Worm (Caenorhabditis elegans) whole organism, L4 larva: ENCODE results near the gene K07F5.7.
"Not testable (repeated sequence)": the region's sequence is repeated elsewhere in the genome, so short reads cannot be mapped to it uniquely, and the experiment has no call there.

Experiments
- R02D3.7 ChIP-seq: fragments of 150-350 bp; sonication (generic microtip); optimal IDR thresholded peaks from 3 replicates; lab custom pipeline; 2014; ENCODE audit warnings: missing biosample characterization, missing genetic modification characterization
- Y48G9A.11 ChIP-seq: fragments of 200-800 bp; sonication (Bioruptor generic); IDR thresholded peaks from 2 replicates; pipeline ENCODE4 v1.3.6; 2022; ENCODE audit warnings: missing genetic modification reagents, missing genetic modification characterization, missing compliant biosample characterization
- nhr-6 ChIP-seq: fragments of 150-350 bp; optimal IDR thresholded peaks from 2 replicates; lab custom pipeline; 2014; ENCODE audit warnings: missing biosample characterization, missing genetic modification characterization
- pha-4 ChIP-seq, 2 experiments: fragments of 150-350 bp in 1 of 2; fragments of 200-800 bp in 1 of 2; sonication (Bioruptor generic) in 1 of 2; IDR thresholded peaks in 1 of 2; optimal IDR thresholded peaks in 1 of 2; 2 replicates each; pipeline versions ENCODE4 v1.3.6 to Lab custom; 2014 to 2022; ENCODE audit warnings: missing genetic modification characterization in 2 of 2, missing genetic modification reagents in 2 of 2, missing biosample characterization in 1 of 2, missing compliant biosample characterization in 1 of 2
- pqm-1 ChIP-seq: sonication (generic microtip); optimal IDR thresholded peaks from 2 replicates; lab custom pipeline; 2017; ENCODE audit warnings: missing biosample characterization, missing genetic modification characterization
- ztf-11 ChIP-seq: fragments of 150-350 bp; optimal IDR thresholded peaks from 2 replicates; lab custom pipeline; 2014; ENCODE audit warnings: missing biosample characterization, missing genetic modification characterization

- TF ChIP-seq Y48G9A.11; R02D3.7 (tag; lab: Kevin White, UChicago); pha-4 (GFP tag; IDR thresholded peaks at IDR 0.05; lab: Robert Waterston, UW); pha-4 (tag; optimal IDR thresholded peaks at IDR 0.05; lab: Kevin White, UChicago); pqm-1; ztf-11 (tag; lab: Kevin White, UChicago); nhr-6 (tag; lab: Kevin White, UChicago): not testable (repeated sequence)
Observed at ce11 chrIV:9837349-9837748, 10.6 kb downstream of the K07F5.7 start, which contains the start of gene msp-10.
